Worm (Caenorhabditis elegans) whole organism, L4 larva: ENCODE data around the gene F21D5.5.

Experiments used
- D1046.2 ChIP-seq: fragments of 200-800 bp; sonication (Bioruptor generic); IDR thresholded peaks from 2 replicates; pipeline ENCODE4 v1.3.6; 2022; ENCODE audit warnings: missing genetic modification characterization, missing compliant biosample characterization
- F26F4.8 ChIP-seq: fragments of 200-800 bp; sonication (Bioruptor generic); conservative IDR thresholded peaks from 2 replicates; pipeline ENCODE4 v1.3.6; 2022; ENCODE audit warnings: missing genetic modification characterization, missing compliant biosample characterization
- T20F7.1 ChIP-seq: fragments of 200-800 bp; sonication (Bioruptor generic); optimal IDR thresholded peaks from 2 replicates; lab custom pipeline; 2018; ENCODE audit warnings: mild to moderate bottlenecking, missing genetic modification characterization, missing compliant biosample characterization
- ZK337.2 ChIP-seq: fragments of 200-800 bp; sonication (Bioruptor generic); IDR thresholded peaks from 2 replicates; pipeline ENCODE4 v1.3.6; 2022; ENCODE audit warnings: missing genetic modification reagents, missing genetic modification characterization, missing compliant biosample characterization
- aha-1 ChIP-seq: fragments of 150-350 bp; peaks from one replicate; lab custom pipeline; 2014; ENCODE audit warnings: missing biosample characterization, missing genetic modification characterization
- arid-1 ChIP-seq: fragments of 200-800 bp; sonication (Bioruptor generic); conservative IDR thresholded peaks from 2 replicates; pipeline ENCODE4 v1.3.6; 2022; ENCODE audit warnings: missing genetic modification reagents, missing genetic modification characterization, missing compliant biosample characterization
- attf-4 ChIP-seq: sonication (generic microtip); optimal IDR thresholded peaks from 3 replicates; lab custom pipeline; 2017; ENCODE audit warnings: missing biosample characterization, missing genetic modification characterization
- ceh-28 ChIP-seq: fragments of 150-350 bp; optimal IDR thresholded peaks from 2 replicates; lab custom pipeline; 2014; ENCODE audit warnings: missing biosample characterization, missing genetic modification reagents, missing genetic modification characterization
- ceh-32 ChIP-seq: sonication (generic microtip); optimal IDR thresholded peaks from 2 replicates; lab custom pipeline; 2016; ENCODE audit warnings: mild to moderate bottlenecking, missing genetic modification characterization, missing compliant biosample characterization; ENCODE audit not compliant: poor library complexity
- ctbp-1 ChIP-seq: fragments of 200-800 bp; sonication (Bioruptor generic); IDR thresholded peaks from 2 replicates; pipeline ENCODE4 v1.3.6; 2022; ENCODE audit warnings: missing genetic modification reagents, missing genetic modification characterization, missing compliant biosample characterization
- daf-16 ChIP-seq, 3 experiments: sonication (generic microtip); optimal IDR thresholded peaks; 2 replicates each; lab custom pipeline; 2016 to 2017; ENCODE audit warnings: missing genetic modification characterization in 3 of 3, missing genetic modification reagents in 3 of 3, mild to moderate bottlenecking in 2 of 3, missing compliant biosample characterization in 2 of 3, missing biosample characterization in 1 of 3, moderate library complexity in 1 of 3
- daf-8 ChIP-seq: fragments of 200-800 bp; sonication (Bioruptor generic); IDR thresholded peaks from 2 replicates; pipeline ENCODE4 v1.3.6; 2022; ENCODE audit warnings: missing genetic modification characterization, missing compliant biosample characterization
- dmd-9 ChIP-seq: fragments of 200-800 bp; sonication (Bioruptor generic); IDR thresholded peaks from 2 replicates; pipeline ENCODE4 v1.3.6; 2022; ENCODE audit warnings: missing genetic modification reagents, missing genetic modification characterization, missing compliant biosample characterization
- duxl-1 ChIP-seq: sonication (generic microtip); optimal IDR thresholded peaks from 2 replicates; lab custom pipeline; 2016; ENCODE audit warnings: mild to moderate bottlenecking, missing genetic modification characterization, moderate library complexity, missing compliant biosample characterization; ENCODE audit not compliant: poor library complexity
- dve-1 ChIP-seq: sonication (generic microtip); optimal IDR thresholded peaks from 2 replicates; lab custom pipeline; 2017; ENCODE audit warnings: antibody characterized with exemption, mild to moderate bottlenecking, missing genetic modification characterization, missing compliant biosample characterization; ENCODE audit not compliant: insufficient read depth
- egl-43 ChIP-seq: fragments of 200-800 bp; sonication (Bioruptor generic); IDR thresholded peaks from 2 replicates; pipeline ENCODE4 v1.3.6; 2022; ENCODE audit warnings: missing genetic modification reagents, missing genetic modification characterization, missing compliant biosample characterization
- hlh-11 ChIP-seq: fragments of 200-800 bp; sonication (Bioruptor generic); optimal IDR thresholded peaks from 2 replicates; lab custom pipeline; 2018; ENCODE audit warnings: mild to moderate bottlenecking, missing genetic modification characterization, missing compliant biosample characterization
- hmg-1.1 ChIP-seq: fragments of 200-800 bp; sonication (Bioruptor generic); IDR thresholded peaks from 2 replicates; pipeline ENCODE4 v1.3.6; 2022; ENCODE audit warnings: missing genetic modification reagents, missing genetic modification characterization, missing compliant biosample characterization
- jun-1 ChIP-seq: fragments of 150-350 bp; optimal IDR thresholded peaks from 2 replicates; lab custom pipeline; 2014; ENCODE audit warnings: missing biosample characterization, missing genetic modification reagents, missing genetic modification characterization
- lin-1 ChIP-seq: fragments of 200-800 bp; sonication (Bioruptor generic); IDR thresholded peaks from 2 replicates; pipeline ENCODE4 v1.3.6; 2022; ENCODE audit warnings: missing genetic modification reagents, missing genetic modification characterization, missing compliant biosample characterization
- lin-29 ChIP-seq: fragments of 200-800 bp; sonication (Bioruptor generic); IDR thresholded peaks from 2 replicates; pipeline ENCODE4 v1.3.6; 2022; ENCODE audit warnings: missing genetic modification reagents, missing genetic modification characterization, missing compliant biosample characterization
- lin-39 ChIP-seq: fragments of 150-350 bp; optimal IDR thresholded peaks from 2 replicates; lab custom pipeline; 2014; ENCODE audit warnings: missing biosample characterization, missing genetic modification reagents, missing genetic modification characterization
- lir-3 ChIP-seq: sonication (generic microtip); optimal IDR thresholded peaks from 2 replicates; lab custom pipeline; 2016; ENCODE audit warnings: mild to moderate bottlenecking, missing genetic modification characterization, missing compliant biosample characterization
- lsy-2 ChIP-seq, 2 experiments: fragments of 150-350 bp in 1 of 2; sonication (generic microtip) in 1 of 2; optimal IDR thresholded peaks; 2 replicates each; lab custom pipeline; 2014 to 2017; ENCODE audit warnings: missing biosample characterization in 2 of 2, missing genetic modification characterization in 2 of 2
- madf-9 ChIP-seq: fragments of 200-800 bp; sonication (Bioruptor generic); conservative IDR thresholded peaks from 2 replicates; pipeline ENCODE4 v1.3.6; 2022; ENCODE audit warnings: missing genetic modification reagents, missing genetic modification characterization, missing compliant biosample characterization
- mdl-1 ChIP-seq, 2 experiments: fragments of 150-350 bp in 1 of 2; sonication (generic microtip) in 1 of 2; optimal IDR thresholded peaks; 2 replicates each; lab custom pipeline; 2014 to 2017; ENCODE audit warnings: missing biosample characterization in 2 of 2, missing genetic modification characterization in 2 of 2
- mdt-29 ChIP-seq: fragments of 200-800 bp; sonication (Bioruptor generic); IDR thresholded peaks from 2 replicates; pipeline ENCODE4 v1.3.6; 2022; ENCODE audit warnings: missing genetic modification reagents, missing genetic modification characterization, missing compliant biosample characterization
- nhr-102 ChIP-seq: sonication (generic microtip); optimal IDR thresholded peaks from 2 replicates; lab custom pipeline; 2016; ENCODE audit warnings: mild to moderate bottlenecking, missing genetic modification characterization, moderate library complexity, missing compliant biosample characterization
- nhr-11 ChIP-seq: fragments of 150-350 bp; optimal IDR thresholded peaks from 2 replicates; lab custom pipeline; 2014; ENCODE audit warnings: missing biosample characterization, missing genetic modification characterization
- nhr-111 ChIP-seq: fragments of 200-800 bp; sonication (Bioruptor generic); optimal IDR thresholded peaks from 2 replicates; lab custom pipeline; 2018; ENCODE audit warnings: mild to moderate bottlenecking, missing genetic modification characterization, missing compliant biosample characterization
- nhr-28 ChIP-seq: fragments of 150-350 bp; optimal IDR thresholded peaks from 2 replicates; lab custom pipeline; 2014; ENCODE audit warnings: missing biosample characterization, missing genetic modification characterization
- nhr-42 ChIP-seq: fragments of 200-800 bp; sonication (Bioruptor generic); IDR thresholded peaks from 2 replicates; pipeline ENCODE4 v1.3.6; 2022; ENCODE audit warnings: missing genetic modification characterization, missing compliant biosample characterization
- nhr-76 ChIP-seq: fragments of 150-350 bp; optimal IDR thresholded peaks from 2 replicates; lab custom pipeline; 2014; ENCODE audit warnings: missing biosample characterization, missing genetic modification characterization
- pqm-1 ChIP-seq: sonication (generic microtip); optimal IDR thresholded peaks from 2 replicates; lab custom pipeline; 2017; ENCODE audit warnings: missing biosample characterization, missing genetic modification characterization
- rbr-2 ChIP-seq: sonication (generic microtip); optimal IDR thresholded peaks from 2 replicates; lab custom pipeline; 2016; ENCODE audit warnings: missing genotype, missing genetic modification characterization, missing compliant biosample characterization
- saeg-2 ChIP-seq: fragments of 200-800 bp; sonication (Bioruptor generic); IDR thresholded peaks from 2 replicates; pipeline ENCODE4 v1.3.6; 2022; ENCODE audit warnings: missing genetic modification reagents, missing genetic modification characterization, missing compliant biosample characterization
- sdz-12 ChIP-seq: fragments of 200-800 bp; sonication (Bioruptor generic); optimal IDR thresholded peaks from 2 replicates; lab custom pipeline; 2018; ENCODE audit warnings: mild to moderate bottlenecking, missing genetic modification characterization, missing compliant biosample characterization
- snpc-1.2 ChIP-seq: fragments of 200-800 bp; sonication (Bioruptor generic); IDR thresholded peaks from 2 replicates; pipeline ENCODE4 v1.3.6; 2022; ENCODE audit warnings: missing genetic modification reagents, missing genetic modification characterization, missing compliant biosample characterization
- spr-1 ChIP-seq: sonication (generic microtip); optimal IDR thresholded peaks from 2 replicates; lab custom pipeline; 2016; ENCODE audit warnings: mild to moderate bottlenecking, missing genetic modification characterization, missing compliant biosample characterization
- tag-97 ChIP-seq: fragments of 200-800 bp; sonication (Bioruptor generic); IDR thresholded peaks from 2 replicates; pipeline ENCODE4 v1.3.6; 2022; ENCODE audit warnings: missing genetic modification characterization, missing compliant biosample characterization
- tra-1 ChIP-seq: fragments of 200-800 bp; sonication (Bioruptor generic); IDR thresholded peaks from 2 replicates; pipeline ENCODE4 v1.3.6; 2022; ENCODE audit warnings: missing genetic modification reagents, missing genetic modification characterization, missing compliant biosample characterization
- unc-39 ChIP-seq: sonication (generic microtip); optimal IDR thresholded peaks from 2 replicates; lab custom pipeline; 2017; ENCODE audit warnings: missing biosample characterization, missing genetic modification characterization
- unc-62 ChIP-seq, 3 experiments: fragments of 150-350 bp in 1 of 3; sonication (generic microtip); optimal IDR thresholded peaks in 2 of 3; peaks in 1 of 3; 1 replicate in 1 of 3; 2 replicates in 2 of 3; lab custom pipeline; 2014 to 2017; ENCODE audit warnings: missing biosample characterization in 3 of 3, missing genetic modification characterization in 3 of 3, missing genetic modification reagents in 3 of 3, missing genotype in 1 of 3
- zag-1 ChIP-seq: fragments of 150-350 bp; optimal IDR thresholded peaks from 2 replicates; lab custom pipeline; 2014; ENCODE audit warnings: missing biosample characterization, missing genetic modification characterization
- zip-11 ChIP-seq: fragments of 200-800 bp; sonication (Bioruptor generic); IDR thresholded peaks from 2 replicates; pipeline ENCODE4 v1.3.6; 2022; ENCODE audit warnings: missing genetic modification characterization, missing compliant biosample characterization
- zip-2 ChIP-seq: fragments of 150-350 bp; optimal IDR thresholded peaks from 2 replicates; lab custom pipeline; 2014; ENCODE audit warnings: missing biosample characterization, missing genetic modification characterization

Gene F21D5.5

DNA sequence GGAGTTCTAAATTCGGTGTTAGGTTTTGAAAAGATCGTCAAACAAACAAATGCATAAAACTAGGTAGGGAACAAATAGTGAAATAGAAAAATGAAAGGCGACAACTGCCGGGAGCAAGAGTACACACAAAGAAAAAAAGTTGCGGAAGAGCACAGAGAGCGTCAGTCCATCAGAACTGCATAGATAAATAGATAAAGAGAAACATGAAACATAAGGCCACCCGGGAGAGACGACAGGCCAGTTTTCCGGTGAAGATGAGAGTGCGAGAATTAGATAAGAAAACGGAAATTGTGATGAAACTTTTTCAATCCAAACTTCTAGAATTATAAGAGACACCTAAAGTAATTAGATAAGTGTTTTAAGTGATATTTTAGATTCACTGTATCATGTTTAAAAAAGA is 18.5 kb upstream of the F21D5.5 start:
- TF ChIP-seq tag-97 (GFP tag; lab: Robert Waterston, UW) (no peak), hlh-11 (tag; lab: Kevin White, UChicago) (peak; percentile 73), nhr-76 (tag; lab: Kevin White, UChicago) (no peak), D1046.2 (GFP tag; lab: Robert Waterston, UW) (no peak), sdz-12 (GFP tag; lab: Kevin White, UChicago) (no peak), ceh-28 (tag; lab: Kevin White, UChicago) (no peak), dve-1 (tag; lab: Kevin White, UChicago) (peak; percentile 59), hmg-1.1 (no peak), pqm-1 (tag; lab: Kevin White, UChicago) (peak; percentile 89), rbr-2 (tag; lab: Kevin White, UChicago) (no peak), lin-1 (GFP tag; lab: Robert Waterston, UW) (peak; percentile 71; the same call in 1 of the 2 replicates), nhr-28 (tag; lab: Kevin White, UChicago) (peak; percentile 61), tra-1 (GFP tag; lab: Robert Waterston, UW) (0 out of 2 replicates have a peak, but pooled peaks have one; percentile 44), jun-1 (no peak), ceh-32 (tag; lab: Kevin White, UChicago) (no peak), ctbp-1 (GFP tag; lab: Robert Waterston, UW) (no peak), daf-8 (GFP tag; lab: Robert Waterston, UW) (no peak), egl-43 (no peak), zag-1 (tag; lab: Kevin White, UChicago) (no peak), F26F4.8 (GFP tag; lab: Robert Waterston, UW) (no peak), dmd-9 (GFP tag; lab: Robert Waterston, UW) (no peak), mdl-1 (tag; optimal IDR thresholded peaks at IDR 0.05; lab: Kevin White, UChicago) (peak in 1 of 2 experiments; percentile 14), nhr-11 (peak; percentile 7), lsy-2 (tag; optimal IDR thresholded peaks at IDR 0.05; lab: Kevin White, UChicago) (peak in 1 of 2 experiments; percentile 4), zip-11 (GFP tag; lab: Robert Waterston, UW) (no peak), aha-1 (tag; lab: Kevin White, UChicago) (peak; percentile 12), zip-2 (tag; lab: Kevin White, UChicago) (no peak), nhr-102 (no peak), spr-1 (no peak), nhr-42 (GFP tag; lab: Robert Waterston, UW) (no peak), mdt-29 (GFP tag; lab: Robert Waterston, UW) (no peak), nhr-111 (no peak), daf-16 (GFP tag; optimal IDR thresholded peaks at IDR 0.05; lab: Kevin White, UChicago) (no peak), daf-16 (tag; optimal IDR thresholded peaks at IDR 0.05; lab: Kevin White, UChicago) (peak; percentile 72), lir-3 (tag; lab: Kevin White, UChicago) (no peak), saeg-2 (GFP tag; lab: Robert Waterston, UW) (no peak), attf-4 (no peak), unc-62 (GFP tag; optimal IDR thresholded peaks at IDR 0.05 in 1 of 2; lab: Kevin White, UChicago) (peak in 1 of 2 experiments; percentile 74), unc-62 (tag; optimal IDR thresholded peaks at IDR 0.05; lab: Kevin White, UChicago) (no peak)

DNA sequence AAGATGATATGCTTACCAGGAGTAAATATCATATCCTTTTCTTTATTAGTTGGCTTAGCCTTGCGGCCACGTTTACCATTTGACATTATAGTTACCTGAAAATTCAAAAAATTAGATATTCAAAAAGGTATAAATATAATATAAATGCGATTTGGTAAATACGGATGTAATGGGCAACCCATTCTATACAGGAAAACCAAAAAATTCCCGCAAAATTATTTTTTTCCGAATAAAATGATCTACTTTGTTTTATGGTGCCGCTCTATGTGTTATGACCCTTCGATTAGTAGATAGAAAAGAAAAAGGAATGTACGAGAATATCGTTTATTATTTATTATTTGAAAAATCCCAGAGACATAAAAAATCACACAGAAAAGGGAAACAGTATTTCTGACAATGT is 15.5 kb upstream of the F21D5.5 start, which contains the start of gene elli-1:
Gene elli-1 (minus strand): TSS at position 101 of the 400 bp plus-strand sequence.
- TF ChIP-seq unc-39 (tag; lab: Kevin White, UChicago) (no peak), duxl-1 (no peak), lin-29 (no peak), tra-1 (GFP tag; lab: Robert Waterston, UW) (no peak), pqm-1 (tag; lab: Kevin White, UChicago) (no peak), madf-9 (GFP tag; lab: Robert Waterston, UW) (no peak), egl-43 (no peak), ZK337.2 (GFP tag; lab: Robert Waterston, UW) (no peak), daf-16 (GFP tag; optimal IDR thresholded peaks at IDR 0.05; lab: Kevin White, UChicago) (no peak), daf-16 (tag; optimal IDR thresholded peaks at IDR 0.05; lab: Kevin White, UChicago) (no peak), ceh-28 (tag; lab: Kevin White, UChicago) (no peak), lin-39 (no peak), lin-1 (GFP tag; lab: Robert Waterston, UW) (no peak), T20F7.1 (GFP tag; lab: Kevin White, UChicago) (no peak), nhr-42 (GFP tag; lab: Robert Waterston, UW) (no peak), arid-1 (no peak), snpc-1.2 (GFP tag; lab: Robert Waterston, UW) (no peak)
